Worm (Caenorhabditis elegans) whole organism, L4 larva: ENCODE measurements around the gene srx-96.
A peak's percentile ranks its signal among the peaks of the same experiment; 100 is the strongest.

Source experiments
- D1046.2 ChIP-seq: fragments of 200-800 bp; sonication (Bioruptor generic); IDR thresholded peaks from 2 replicates; pipeline ENCODE4 v1.3.6; 2022; ENCODE audit warnings: missing genetic modification characterization, missing compliant biosample characterization
- F44E2.7 ChIP-seq: fragments of 200-800 bp; sonication (Bioruptor generic); IDR thresholded peaks from 2 replicates; pipeline ENCODE4 v2.1.2; 2022; ENCODE audit warnings: missing genetic modification characterization, missing compliant biosample characterization
- F49E8.2 ChIP-seq: sonication (generic microtip); optimal IDR thresholded peaks from 2 replicates; lab custom pipeline; 2016; ENCODE audit warnings: missing compliant biosample characterization, mild to moderate bottlenecking, missing genetic modification characterization, borderline replicate concordance
- Y105C5A.15 ChIP-seq: fragments of 200-800 bp; sonication (Bioruptor generic); IDR thresholded peaks from 2 replicates; pipeline ENCODE4 v1.3.6; 2022; ENCODE audit warnings: missing genetic modification characterization, missing compliant biosample characterization
- ZK337.2 ChIP-seq: fragments of 200-800 bp; sonication (Bioruptor generic); IDR thresholded peaks from 2 replicates; pipeline ENCODE4 v1.3.6; 2022; ENCODE audit warnings: missing genetic modification reagents, missing genetic modification characterization, missing compliant biosample characterization
- aha-1 ChIP-seq: fragments of 150-350 bp; peaks from one replicate; lab custom pipeline; 2014; ENCODE audit warnings: missing biosample characterization, missing genetic modification characterization
- arid-1 ChIP-seq: fragments of 200-800 bp; sonication (Bioruptor generic); conservative IDR thresholded peaks from 2 replicates; pipeline ENCODE4 v1.3.6; 2022; ENCODE audit warnings: missing genetic modification reagents, missing genetic modification characterization, missing compliant biosample characterization
- ctbp-1 ChIP-seq: fragments of 200-800 bp; sonication (Bioruptor generic); IDR thresholded peaks from 2 replicates; pipeline ENCODE4 v1.3.6; 2022; ENCODE audit warnings: missing genetic modification reagents, missing genetic modification characterization, missing compliant biosample characterization
- daf-8 ChIP-seq: fragments of 200-800 bp; sonication (Bioruptor generic); IDR thresholded peaks from 2 replicates; pipeline ENCODE4 v1.3.6; 2022; ENCODE audit warnings: missing genetic modification characterization, missing compliant biosample characterization
- dmd-8 ChIP-seq: fragments of 200-800 bp; sonication (Bioruptor generic); IDR thresholded peaks from 2 replicates; pipeline ENCODE4 v1.3.6; 2022; ENCODE audit warnings: missing genetic modification characterization, missing compliant biosample characterization
- dmd-9 ChIP-seq: fragments of 200-800 bp; sonication (Bioruptor generic); IDR thresholded peaks from 2 replicates; pipeline ENCODE4 v1.3.6; 2022; ENCODE audit warnings: missing genetic modification reagents, missing genetic modification characterization, missing compliant biosample characterization
- dpl-1 ChIP-seq: fragments of 150-350 bp; optimal IDR thresholded peaks from 2 replicates; lab custom pipeline; 2014; ENCODE audit warnings: missing biosample characterization, missing genetic modification reagents, missing genetic modification characterization
- hif-1 ChIP-seq, 2 experiments: sonication (generic microtip); optimal IDR thresholded peaks; 2 replicates each; lab custom pipeline; 2016 to 2017; ENCODE audit warnings: missing compliant biosample characterization in 2 of 2, missing genetic modification characterization in 2 of 2, missing genetic modification reagents in 2 of 2, missing genotype in 2 of 2, mild to moderate bottlenecking in 1 of 2
- lin-13 ChIP-seq: fragments of 150-350 bp; optimal IDR thresholded peaks from 2 replicates; lab custom pipeline; 2014; ENCODE audit warnings: missing biosample characterization, missing genetic modification reagents, missing genetic modification characterization
- lin-38 ChIP-seq: fragments of 200-800 bp; sonication (Bioruptor generic); IDR thresholded peaks from 2 replicates; pipeline ENCODE4 v1.3.6; 2022; ENCODE audit warnings: missing genetic modification reagents, missing genetic modification characterization, missing compliant biosample characterization
- madf-5 ChIP-seq, 2 experiments: fragments of 200-800 bp; sonication (Bioruptor generic); IDR thresholded peaks; 2 replicates each; pipeline ENCODE4 v1.3.6; 2022; ENCODE audit warnings: missing compliant biosample characterization in 2 of 2, missing genetic modification characterization in 2 of 2
- mdl-1 ChIP-seq, 2 experiments: fragments of 150-350 bp in 1 of 2; sonication (generic microtip) in 1 of 2; optimal IDR thresholded peaks; 2 replicates each; lab custom pipeline; 2014 to 2017; ENCODE audit warnings: missing biosample characterization in 2 of 2, missing genetic modification characterization in 2 of 2
- mep-1 ChIP-seq: fragments of 150-350 bp; sonication (generic microtip); optimal IDR thresholded peaks from 3 replicates; lab custom pipeline; 2014; ENCODE audit warnings: missing biosample characterization, missing genetic modification characterization
- mes-2 ChIP-seq: sonication (generic microtip); optimal IDR thresholded peaks from 2 replicates; lab custom pipeline; 2016; ENCODE audit warnings: missing genotype, mild to moderate bottlenecking, missing genetic modification characterization, missing compliant biosample characterization; ENCODE audit not compliant: poor library complexity, severe bottlenecking
- mxl-3 ChIP-seq: fragments of 200-800 bp; sonication (Bioruptor generic); optimal IDR thresholded peaks from 2 replicates; lab custom pipeline; 2018; ENCODE audit warnings: mild to moderate bottlenecking, missing genetic modification characterization, missing compliant biosample characterization
- nhr-111 ChIP-seq: fragments of 200-800 bp; sonication (Bioruptor generic); optimal IDR thresholded peaks from 2 replicates; lab custom pipeline; 2018; ENCODE audit warnings: mild to moderate bottlenecking, missing genetic modification characterization, missing compliant biosample characterization
- nhr-28 ChIP-seq: fragments of 150-350 bp; optimal IDR thresholded peaks from 2 replicates; lab custom pipeline; 2014; ENCODE audit warnings: missing biosample characterization, missing genetic modification characterization
- nhr-48 ChIP-seq: sonication (generic microtip); optimal IDR thresholded peaks from 2 replicates; lab custom pipeline; 2016; ENCODE audit warnings: mild to moderate bottlenecking, missing genetic modification characterization, missing compliant biosample characterization
- pha-4 ChIP-seq, 2 experiments: fragments of 150-350 bp in 1 of 2; fragments of 200-800 bp in 1 of 2; sonication (Bioruptor generic) in 1 of 2; IDR thresholded peaks in 1 of 2; optimal IDR thresholded peaks in 1 of 2; 2 replicates each; pipeline versions ENCODE4 v1.3.6 to Lab custom; 2014 to 2022; ENCODE audit warnings: missing genetic modification characterization in 2 of 2, missing genetic modification reagents in 2 of 2, missing biosample characterization in 1 of 2, missing compliant biosample characterization in 1 of 2
- set-16 ChIP-seq: fragments of 200-800 bp; sonication (Bioruptor generic); IDR thresholded peaks from 2 replicates; pipeline ENCODE4 v1.3.6; 2022; ENCODE audit warnings: missing genetic modification reagents, missing genetic modification characterization, missing compliant biosample characterization
- skn-1 ChIP-seq: fragments of 150-350 bp; optimal IDR thresholded peaks from 2 replicates; lab custom pipeline; 2014; ENCODE audit warnings: missing biosample characterization, missing genetic modification characterization
- snpc-1.2 ChIP-seq: fragments of 200-800 bp; sonication (Bioruptor generic); IDR thresholded peaks from 2 replicates; pipeline ENCODE4 v1.3.6; 2022; ENCODE audit warnings: missing genetic modification reagents, missing genetic modification characterization, missing compliant biosample characterization
- spr-3 ChIP-seq: fragments of 200-800 bp; sonication (Bioruptor generic); optimal IDR thresholded peaks from 2 replicates; lab custom pipeline; 2018; ENCODE audit warnings: mild to moderate bottlenecking, missing genetic modification characterization, missing compliant biosample characterization
- tra-1 ChIP-seq: fragments of 200-800 bp; sonication (Bioruptor generic); IDR thresholded peaks from 2 replicates; pipeline ENCODE4 v1.3.6; 2022; ENCODE audit warnings: missing genetic modification reagents, missing genetic modification characterization, missing compliant biosample characterization
- unc-130 ChIP-seq: sonication (generic microtip); optimal IDR thresholded peaks from 2 replicates; lab custom pipeline; 2016; ENCODE audit warnings: missing genetic modification reagents, missing genetic modification characterization, missing compliant biosample characterization
- unc-62 ChIP-seq, 3 experiments: fragments of 150-350 bp in 1 of 3; sonication (generic microtip); optimal IDR thresholded peaks in 2 of 3; peaks in 1 of 3; 1 replicate in 1 of 3; 2 replicates in 2 of 3; lab custom pipeline; 2014 to 2017; ENCODE audit warnings: missing biosample characterization in 3 of 3, missing genetic modification characterization in 3 of 3, missing genetic modification reagents in 3 of 3, missing genotype in 1 of 3
- vab-7 ChIP-seq: fragments of 200-800 bp; sonication (Bioruptor generic); IDR thresholded peaks from 2 replicates; pipeline ENCODE4 v1.3.6; 2022; ENCODE audit warnings: missing genetic modification reagents, missing genetic modification characterization, missing compliant biosample characterization
- zag-1 ChIP-seq: fragments of 150-350 bp; optimal IDR thresholded peaks from 2 replicates; lab custom pipeline; 2014; ENCODE audit warnings: missing biosample characterization, missing genetic modification characterization
- zip-2 ChIP-seq: fragments of 150-350 bp; optimal IDR thresholded peaks from 2 replicates; lab custom pipeline; 2014; ENCODE audit warnings: missing biosample characterization, missing genetic modification characterization

Gene srx-96

DNA sequence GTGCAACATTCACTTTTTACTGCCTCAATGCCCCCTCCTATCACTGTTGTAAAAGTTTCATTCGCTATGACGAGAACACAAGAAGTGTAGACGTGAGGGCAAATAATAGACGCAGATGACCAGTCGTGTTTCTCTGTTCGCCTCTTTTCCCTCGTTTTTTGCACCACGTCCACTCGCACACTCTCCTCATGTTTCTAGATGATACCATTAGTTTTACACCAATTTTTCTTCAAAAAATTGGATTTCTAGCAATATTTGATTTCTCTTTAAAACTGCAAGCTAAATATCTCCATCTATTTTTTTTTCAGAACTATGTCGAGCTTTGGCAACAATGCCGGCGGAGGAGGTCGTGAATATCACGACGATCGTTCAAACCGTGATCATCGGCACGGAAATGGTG, 46.1 kb upstream of the srx-96 start, which contains the start of gene rde-12:
rde-12 (plus strand) TSS at position 301 of the 400 bp plus-strand sequence.
- TF ChIP-seq nhr-28 (tag; lab: Kevin White, UChicago) (peak; percentile 39), zip-2 (tag; lab: Kevin White, UChicago) (no peak), madf-5 (GFP tag; IDR thresholded peaks at IDR 0.05; lab: Robert Waterston, UW) (no peak), aha-1 (tag; lab: Kevin White, UChicago) (peak; percentile 28), mes-2 (tag; lab: Kevin White, UChicago) (peak; percentile 3), mep-1 (tag; lab: Kevin White, UChicago) (peak; percentile 4)

- TF ChIP-seq unc-62 (GFP tag; optimal IDR thresholded peaks at IDR 0.05 in 1 of 2; lab: Kevin White, UChicago) (peak in 1 of 2 experiments; percentile 56), unc-62 (tag; optimal IDR thresholded peaks at IDR 0.05; lab: Kevin White, UChicago) (no peak), skn-1 (no peak), dmd-9 (GFP tag; lab: Robert Waterston, UW) (no peak), mdl-1 (tag; optimal IDR thresholded peaks at IDR 0.05; lab: Kevin White, UChicago) (no peak), set-16 (GFP tag; lab: Robert Waterston, UW) (no peak), aha-1 (tag; lab: Kevin White, UChicago) (peak; percentile 96)
- TF ChIP-seq, all 104 proteins: peak for 2
Measured at ce11 chrV:13666460-13666859, 44.7 kb upstream of the srx-96 start.

DNA sequence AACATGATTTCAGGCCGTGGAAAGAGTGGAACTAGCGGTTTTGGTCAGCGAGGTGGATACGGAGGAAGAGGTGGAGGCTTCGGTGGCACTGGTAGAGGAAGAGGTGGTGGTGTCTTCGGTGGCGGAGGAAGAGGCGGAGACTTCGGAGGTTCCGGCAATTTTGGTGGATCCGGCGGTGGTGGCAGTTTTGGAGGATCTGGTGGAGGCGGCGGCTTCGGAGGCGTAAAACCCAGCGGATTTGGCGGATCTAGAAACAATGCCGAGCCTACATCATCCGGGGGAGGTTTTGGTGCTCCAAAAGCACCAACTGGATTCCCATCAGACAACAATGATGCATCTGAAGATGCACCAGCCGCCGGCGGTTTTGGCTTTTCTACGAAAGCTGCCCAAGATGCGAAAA, 42.8 kb upstream of the srx-96 start:
- TF ChIP-seq nhr-28 (tag; lab: Kevin White, UChicago) = no peak
- TF ChIP-seq ZK337.2 (GFP tag; lab: Robert Waterston, UW) = no peak
- TF ChIP-seq vab-7 (GFP tag; lab: Robert Waterston, UW) = no peak
- TF ChIP-seq D1046.2 (GFP tag; lab: Robert Waterston, UW) = peak; percentile 33; the same call in 1 of the 2 replicates
- no peak for TF ChIP-seq mxl-3 (GFP tag; lab: Kevin White, UChicago)
- TF ChIP-seq hif-1 (tag; optimal IDR thresholded peaks at IDR 0.05; lab: Kevin White, UChicago) = no peak
- no peak for TF ChIP-seq ctbp-1 (GFP tag; lab: Robert Waterston, UW)
- TF ChIP-seq dmd-8 (GFP tag; lab: Robert Waterston, UW) = no peak
- TF ChIP-seq arid-1 (GFP tag; lab: Robert Waterston, UW) = no peak
- TF ChIP-seq zag-1 = no peak
- no peak for TF ChIP-seq spr-3 (GFP tag; lab: Kevin White, UChicago)
- TF ChIP-seq nhr-48 = no peak
- no peak for TF ChIP-seq nhr-111 (GFP tag; lab: Kevin White, UChicago)
- no peak for TF ChIP-seq dpl-1 (GFP tag; lab: Kevin White, UChicago)
- peak; percentile 93 for TF ChIP-seq set-16 (GFP tag; lab: Robert Waterston, UW)
- 0 out of 2 replicates have a peak, but pooled peaks have one; percentile 36 for TF ChIP-seq F44E2.7 (GFP tag; lab: Robert Waterston, UW)

DNA sequence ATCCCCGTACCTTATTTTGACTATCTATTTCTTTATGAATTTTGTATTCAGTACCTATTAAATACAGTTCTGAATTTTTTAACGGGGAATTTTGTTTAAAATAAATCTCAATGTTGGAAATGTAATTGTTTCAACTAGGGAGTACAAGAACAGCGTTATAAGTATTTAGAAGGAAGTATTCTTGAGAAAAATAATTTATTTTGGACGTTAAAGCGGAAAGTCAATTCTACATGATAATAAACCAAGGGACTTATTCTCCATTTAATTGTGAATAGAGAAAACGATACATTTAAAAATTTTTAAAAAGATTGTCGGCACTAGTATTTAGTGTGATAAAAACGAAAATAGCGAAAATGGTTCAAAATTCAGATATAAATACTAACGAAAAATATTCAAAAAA, 42.0 kb upstream of the srx-96 start:
- TF ChIP-seq pha-4 (GFP tag; IDR thresholded peaks at IDR 0.05; lab: Robert Waterston, UW) = peak; percentile 51; the same call in 1 of the 2 replicates
- TF ChIP-seq pha-4 (tag; optimal IDR thresholded peaks at IDR 0.05; lab: Kevin White, UChicago) = no peak
- 0 out of 2 replicates have a peak, but pooled peaks have one; percentile 30 for TF ChIP-seq Y105C5A.15
- TF ChIP-seq lin-38 (GFP tag; lab: Robert Waterston, UW) = peak; percentile 63
- TF ChIP-seq arid-1 (GFP tag; lab: Robert Waterston, UW) = no peak; the same call in 1 of the 2 replicates
- peak; percentile 26 for TF ChIP-seq unc-130 (GFP tag; lab: Kevin White, UChicago)
- TF ChIP-seq F49E8.2 (tag; lab: Kevin White, UChicago) = peak; percentile 66
- peak; percentile 80 for TF ChIP-seq aha-1 (tag; lab: Kevin White, UChicago)
- TF ChIP-seq mep-1 (tag; lab: Kevin White, UChicago) = peak; percentile 29
- TF ChIP-seq ZK337.2 (GFP tag; lab: Robert Waterston, UW) = no peak
- TF ChIP-seq daf-8 (GFP tag; lab: Robert Waterston, UW) = no peak
- TF ChIP-seq snpc-1.2 (GFP tag; lab: Robert Waterston, UW) = 0 out of 2 replicates have a peak, but pooled peaks have one; percentile 34
- TF ChIP-seq lin-13 = no peak
- no peak for TF ChIP-seq tra-1 (GFP tag; lab: Robert Waterston, UW)
